Fruit fly (Drosophila melanogaster): ENCODE data around the gene ClpX.

The ClpX gene

DNA sequence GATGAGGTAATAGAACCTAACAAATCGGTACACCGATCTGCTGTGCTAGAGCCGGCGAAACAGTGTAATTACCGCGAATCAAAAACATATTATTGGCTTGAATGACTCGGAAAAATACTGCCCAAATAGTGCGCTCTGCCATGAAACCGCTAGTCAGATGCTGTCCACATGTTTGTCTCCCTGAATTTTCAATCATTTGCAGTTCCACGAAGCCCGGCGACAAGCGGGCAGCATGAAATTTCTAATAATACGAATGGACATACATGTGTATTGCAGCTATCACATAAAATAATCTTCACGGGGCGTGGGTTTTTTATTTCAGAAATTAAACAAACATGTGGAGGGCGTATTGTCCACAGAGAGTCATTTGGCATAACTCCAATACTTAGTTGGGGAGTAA is 44.5 kb downstream of the ClpX start:
- no peak for TF ChIP-seq Lpt (GFP tag; optimal IDR thresholded peaks at IDR 0.05)
- TF ChIP-seq CG34406 (GFP tag; optimal IDR thresholded peaks at IDR 0.05), result no peak
- no peak for TF ChIP-seq CG15336 (GFP tag; IDR thresholded peaks at IDR 0.05)
- TF ChIP-seq Ets21C (GFP tag; optimal IDR thresholded peaks at IDR 0.05), result no peak
- no peak for TF ChIP-seq Smox (GFP tag; optimal IDR thresholded peaks at IDR 0.05)
- no peak for TF ChIP-seq Ets96B (tag; optimal IDR thresholded peaks at IDR 0.05)
- no peak for TF ChIP-seq CG9139 (GFP tag; optimal IDR thresholded peaks at IDR 0.05)
- TF ChIP-seq fd85E (GFP tag; optimal IDR thresholded peaks at IDR 0.05), result no peak
- TF ChIP-seq pdm3 (GFP tag; optimal IDR thresholded peaks at IDR 0.05), result no peak
- TF ChIP-seq fkh (GFP tag; optimal IDR thresholded peaks at IDR 0.05), result no peak
- TF ChIP-seq CG6163 (GFP tag; IDR thresholded peaks at IDR 0.05), result no peak
- no peak for TF ChIP-seq CG7368 (GFP tag; optimal IDR thresholded peaks at IDR 0.05)
- TF ChIP-seq dsx (GFP tag; optimal IDR thresholded peaks at IDR 0.05; ENCODE audit: poor library complexity, severe bottlenecking), result no peak
- TF ChIP-seq Sox15 (GFP tag; optimal IDR thresholded peaks at IDR 0.05), result no peak
- TF ChIP-seq CG8119 (GFP tag; IDR thresholded peaks at IDR 0.05), result no peak
- no peak for TF ChIP-seq CG10669 (GFP tag; optimal IDR thresholded peaks at IDR 0.05)

DNA sequence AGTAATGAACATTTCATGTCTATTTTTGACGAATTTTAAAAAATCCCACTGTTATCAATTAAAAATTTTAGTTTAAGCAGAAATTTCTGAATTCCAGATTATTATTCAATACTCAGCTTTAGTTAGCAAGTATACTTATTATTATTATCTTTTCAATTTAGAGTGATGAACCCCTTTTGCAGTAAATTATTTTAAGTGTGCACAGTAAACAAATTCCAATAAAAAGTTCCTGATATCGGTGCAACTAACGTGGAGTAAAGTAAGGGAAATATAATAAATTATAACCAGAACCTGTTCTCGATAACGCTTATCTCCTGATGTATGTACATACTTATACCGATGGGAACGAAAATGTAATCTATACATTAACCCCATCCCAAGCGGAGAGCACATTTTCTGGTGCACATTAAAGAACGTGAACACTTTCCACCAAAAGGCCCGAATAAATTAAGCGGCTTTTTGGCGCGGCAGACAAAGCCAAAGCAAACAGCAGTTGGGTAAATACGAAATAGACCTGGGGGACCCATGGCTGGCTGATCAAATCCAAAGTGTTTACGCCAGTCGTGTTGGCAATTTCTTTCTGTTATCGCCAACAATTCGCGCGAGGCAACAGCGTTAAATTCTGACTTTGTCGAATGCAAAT is 45.4 kb downstream of the ClpX start:
- TF ChIP-seq topi (GFP tag; optimal IDR thresholded peaks at IDR 0.05), result peak; percentile 18
- no peak for TF ChIP-seq Sox102F (GFP tag; optimal IDR thresholded peaks at IDR 0.05)
- no peak for TF ChIP-seq CG3032 (tag; optimal IDR thresholded peaks at IDR 0.05)
- peak; percentile 17 for TF ChIP-seq CG6854 (GFP tag; optimal IDR thresholded peaks at IDR 0.05)
- peak; percentile 73 for TF ChIP-seq svp (GFP tag)
- TF ChIP-seq spab (GFP tag; optimal IDR thresholded peaks at IDR 0.05), result no peak
- TF ChIP-seq vri (GFP tag; optimal IDR thresholded peaks at IDR 0.05), result peak; percentile 81
- no peak for TF ChIP-seq CG8632 (GFP tag; optimal IDR thresholded peaks at IDR 0.05)
- TF ChIP-seq Gug (GFP tag; IDR thresholded peaks at IDR 0.05), result no peak
- TF ChIP-seq esn (GFP tag; optimal IDR thresholded peaks at IDR 0.05), result peak; percentile 42
- TF ChIP-seq CG11762 (GFP tag; optimal IDR thresholded peaks at IDR 0.05; ENCODE audit: insufficient read depth), result no peak
- no peak for TF ChIP-seq Smox (GFP tag; optimal IDR thresholded peaks at IDR 0.05)
- peak; percentile 4 for TF ChIP-seq Blimp-1 (GFP tag; optimal IDR thresholded peaks at IDR 0.05)
- TF ChIP-seq Hr38 (GFP tag; optimal IDR thresholded peaks at IDR 0.05), result no peak
- peak; percentile 85 for TF ChIP-seq fkh (GFP tag; optimal IDR thresholded peaks at IDR 0.05)
- TF ChIP-seq Eip93F (GFP tag; optimal IDR thresholded peaks at IDR 0.05), result peak; percentile 59
- peak; percentile 25 for TF ChIP-seq Met (GFP tag; optimal IDR thresholded peaks at IDR 0.05)

DNA sequence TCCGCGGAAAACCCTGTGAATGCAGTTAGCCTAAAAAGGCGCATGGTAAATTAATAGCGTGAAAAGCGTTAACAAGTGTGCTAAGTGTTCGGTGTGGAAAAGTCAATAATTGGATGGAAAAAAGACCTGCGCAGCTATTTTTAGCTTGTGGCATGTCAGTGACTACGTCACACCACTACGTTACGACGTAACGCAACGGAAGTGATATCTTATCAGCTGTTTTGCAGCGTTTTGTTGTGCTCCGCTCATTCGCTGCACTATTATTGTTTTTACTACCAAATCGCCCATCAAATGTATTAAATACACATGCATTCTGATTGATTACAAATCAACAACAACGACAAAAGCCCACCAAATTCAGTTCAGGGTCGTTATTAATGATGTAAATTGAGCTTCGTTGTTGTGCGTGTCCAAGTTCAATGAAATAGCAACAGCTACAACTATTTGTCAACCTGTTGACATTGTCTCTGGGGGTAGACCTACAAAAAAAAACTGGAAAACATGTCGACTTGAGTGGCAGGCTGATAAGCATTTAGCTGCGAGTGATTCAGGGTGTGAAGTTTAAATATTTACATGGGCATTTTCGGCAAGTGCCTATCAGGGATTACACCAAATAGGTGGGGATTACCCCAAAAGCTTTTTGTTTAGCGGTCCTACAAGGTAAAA is 55.8 kb downstream of the ClpX start:
- TF ChIP-seq fd85E (GFP tag; optimal IDR thresholded peaks at IDR 0.05) (no peak), fkh (GFP tag; optimal IDR thresholded peaks at IDR 0.05) (peak; percentile 94), acj6 (GFP tag; optimal IDR thresholded peaks at IDR 0.05) (no peak)

Data from whole organism, prepupa.